Fruit fly (Drosophila melanogaster) whole organism, embryonic: ENCODE results near the gene CG3119.

Source experiments
- ATbp ChIP-seq: fragments of 200-800 bp; sonication (Bioruptor generic); optimal IDR thresholded peaks from 2 replicates; lab custom pipeline; 2017; ENCODE audit warnings: missing biosample characterization, mild to moderate bottlenecking, missing genetic modification characterization, missing genetic modification reagents
- B-H1 ChIP-seq: fragments of 200-800 bp; sonication (Bioruptor generic); IDR thresholded peaks from 3 replicates; pipeline ENCODE4 v1.3.6; 2022; ENCODE audit warnings: missing biosample characterization, missing genetic modification characterization
- CG1024 ChIP-seq: fragments of 200-800 bp; sonication (Bioruptor generic); IDR thresholded peaks from 2 replicates; pipeline ENCODE4 v1.3.6; 2022; ENCODE audit warnings: missing biosample characterization, missing genetic modification characterization
- CG1233 ChIP-seq: fragments of 200-800 bp; sonication (Bioruptor generic); optimal IDR thresholded peaks from 4 replicates; lab custom pipeline; 2018; ENCODE audit warnings: missing biosample characterization, mild to moderate bottlenecking, missing genetic modification characterization
- CG17612 ChIP-seq: fragments of 200-800 bp; sonication (Bioruptor generic); IDR thresholded peaks from 2 replicates; pipeline ENCODE4 v1.3.6; 2022; ENCODE audit warnings: missing biosample characterization, missing genetic modification characterization
- CG17829 ChIP-seq: fragments of 200-800 bp; optimal IDR thresholded peaks from 2 replicates; lab custom pipeline; 2019; ENCODE audit warnings: missing biosample characterization, mild to moderate bottlenecking, missing genetic modification characterization, moderate library complexity
- CG1832 ChIP-seq: fragments of 200-800 bp; sonication (Bioruptor generic); optimal IDR thresholded peaks from 2 replicates; lab custom pipeline; 2017; ENCODE audit warnings: missing biosample characterization, mild to moderate bottlenecking, missing genetic modification characterization, inconsistent platforms
- CG2712 ChIP-seq: fragments of 200-800 bp; optimal IDR thresholded peaks from 3 replicates; lab custom pipeline; 2019; ENCODE audit warnings: missing biosample characterization, mild to moderate bottlenecking, missing genetic modification characterization, moderate library complexity
- CG2889 ChIP-seq: fragments of 200-800 bp; sonication (Bioruptor generic); IDR thresholded peaks from 3 replicates; pipeline ENCODE4 v1.3.6; 2022; ENCODE audit warnings: missing biosample characterization, missing genetic modification characterization
- CG30020 ChIP-seq: fragments of 200-800 bp; optimal IDR thresholded peaks from 2 replicates; lab custom pipeline; 2019; ENCODE audit warnings: missing biosample characterization, mild to moderate bottlenecking, missing genetic modification characterization, moderate library complexity
- CG34376 ChIP-seq: fragments of 200-800 bp; sonication (Bioruptor generic); optimal IDR thresholded peaks from 2 replicates; lab custom pipeline; 2018; ENCODE audit warnings: missing biosample characterization, mild to moderate bottlenecking, missing genetic modification characterization
- CG4854 ChIP-seq: fragments of 200-800 bp; sonication (Bioruptor generic); optimal IDR thresholded peaks from 2 replicates; lab custom pipeline; 2016; ENCODE audit warnings: missing biosample characterization, missing genetic modification characterization, inconsistent platforms
- CG7357 ChIP-seq: fragments of 200-800 bp; sonication (Bioruptor generic); IDR thresholded peaks from 3 replicates; pipeline ENCODE4 v1.3.6; 2022; ENCODE audit warnings: missing biosample characterization, missing genetic modification characterization
- CG8089 ChIP-seq: fragments of 200-800 bp; sonication (Bioruptor generic); optimal IDR thresholded peaks from 3 replicates; lab custom pipeline; 2016; ENCODE audit warnings: missing biosample characterization, missing genetic modification characterization
- CG9876 ChIP-seq: fragments of 200-800 bp; sonication (Bioruptor generic); optimal IDR thresholded peaks from 2 replicates; lab custom pipeline; 2016; ENCODE audit warnings: missing biosample characterization, missing genetic modification characterization
- Dip2 ChIP-seq: fragments of 200-800 bp; sonication (Bioruptor generic); IDR thresholded peaks from 2 replicates; pipeline ENCODE4 v1.3.6; 2022; ENCODE audit warnings: missing biosample characterization, missing genetic modification characterization
- Ets65A ChIP-seq: fragments of 200-800 bp; sonication (Bioruptor generic); peaks from one replicate; lab custom pipeline; 2016; ENCODE audit warnings: missing biosample characterization, missing genetic modification characterization
- Fer1 ChIP-seq: fragments of 200-800 bp; sonication (Bioruptor generic); optimal IDR thresholded peaks from 2 replicates; lab custom pipeline; 2017; ENCODE audit warnings: missing biosample characterization, mild to moderate bottlenecking, missing genetic modification characterization
- Fer2 ChIP-seq: fragments of 200-800 bp; sonication (Bioruptor generic); optimal IDR thresholded peaks from 2 replicates; lab custom pipeline; 2018; ENCODE audit warnings: missing biosample characterization, mild to moderate bottlenecking, missing genetic modification characterization, moderate library complexity
- HmgD ChIP-seq: fragments of 200-800 bp; sonication (Bioruptor generic); optimal IDR thresholded peaks from 3 replicates; lab custom pipeline; 2016; ENCODE audit warnings: missing biosample characterization, missing genetic modification characterization
- Hr39 ChIP-seq: fragments of >200 bp; optimal IDR thresholded peaks from 2 replicates; lab custom pipeline; 2017
- MESR4 ChIP-seq: fragments of 200-800 bp; sonication (Bioruptor generic); optimal IDR thresholded peaks from 2 replicates; lab custom pipeline; 2018; ENCODE audit warnings: missing biosample characterization, mild to moderate bottlenecking, missing genetic modification characterization, moderate library complexity
- Mad ChIP-seq: fragments of 200-800 bp; sonication (Bioruptor generic); optimal IDR thresholded peaks from 2 replicates; lab custom pipeline; 2016; ENCODE audit warnings: missing biosample characterization, missing genetic modification characterization
- Optix ChIP-seq: fragments of 200-800 bp; sonication (Bioruptor generic); IDR thresholded peaks from 3 replicates; pipeline ENCODE4 v1.3.6; 2022; ENCODE audit warnings: missing biosample characterization, missing genetic modification characterization
- Rfx ChIP-seq: fragments of 200-800 bp; sonication (Bioruptor generic); IDR thresholded peaks from 2 replicates; pipeline ENCODE4 v1.3.6; 2022; ENCODE audit warnings: missing biosample characterization, missing genetic modification characterization
- Rx ChIP-seq: fragments of 200-800 bp; sonication (Bioruptor generic); IDR thresholded peaks from 2 replicates; pipeline ENCODE4 v1.3.6; 2022; ENCODE audit warnings: missing biosample characterization, missing genetic modification characterization
- Sox100B ChIP-seq: fragments of 200-800 bp; sonication (Bioruptor generic); optimal IDR thresholded peaks from 3 replicates; lab custom pipeline; 2018; ENCODE audit warnings: missing biosample characterization, mild to moderate bottlenecking, missing genetic modification characterization
- Sry-δ ChIP-seq: fragments of 200-800 bp; sonication (Bioruptor generic); optimal IDR thresholded peaks from 2 replicates; lab custom pipeline; 2016; ENCODE audit warnings: missing biosample characterization, missing genetic modification characterization
- Tbp ChIP-seq: fragments of >200 bp; optimal IDR thresholded peaks from 2 replicates; lab custom pipeline; 2018; ENCODE audit warnings: missing biosample characterization, missing genetic modification characterization
- az2 ChIP-seq: fragments of 200-800 bp; sonication (Bioruptor generic); optimal IDR thresholded peaks from 3 replicates; lab custom pipeline; 2016; ENCODE audit warnings: missing biosample characterization, missing genetic modification characterization
- bsh ChIP-seq, 2 experiments: fragments of 200-800 bp; sonication (Bioruptor generic); optimal IDR thresholded peaks; 2 replicates each; lab custom pipeline; 2017 to 2018; ENCODE audit warnings: mild to moderate bottlenecking in 2 of 2, missing biosample characterization in 2 of 2, missing genetic modification characterization in 2 of 2, moderate library complexity in 1 of 2
- chm ChIP-seq: fragments of 200-800 bp; sonication (Bioruptor generic); IDR thresholded peaks from 2 replicates; pipeline ENCODE4 v1.3.6; 2022; ENCODE audit warnings: missing biosample characterization, missing genetic modification characterization
- cwo ChIP-seq: fragments of 200-800 bp; sonication (Bioruptor generic); optimal IDR thresholded peaks from 3 replicates; lab custom pipeline; 2017; ENCODE audit warnings: missing biosample characterization, missing genetic modification characterization, mild to moderate bottlenecking, moderate library complexity, missing genetic modification reagents
- gsb ChIP-seq: fragments of 200-800 bp; sonication (Bioruptor generic); IDR thresholded peaks from 2 replicates; pipeline ENCODE4 v1.3.6; 2022; ENCODE audit warnings: missing biosample characterization, missing genetic modification characterization
- gsb-n ChIP-seq: fragments of 200-800 bp; sonication (Bioruptor generic); optimal IDR thresholded peaks from 3 replicates; lab custom pipeline; 2018; ENCODE audit warnings: missing biosample characterization, mild to moderate bottlenecking, missing genetic modification characterization
- jumu ChIP-seq: fragments of 200-800 bp; sonication (Bioruptor generic); optimal IDR thresholded peaks from 3 replicates; lab custom pipeline; 2016; ENCODE audit warnings: missing biosample characterization, missing genetic modification characterization
- nerfin-1 ChIP-seq: fragments of 200-800 bp; sonication (Bioruptor generic); optimal IDR thresholded peaks from 3 replicates; lab custom pipeline; 2019; ENCODE audit warnings: missing biosample characterization, mild to moderate bottlenecking, missing genetic modification characterization, moderate library complexity
- nmo ChIP-seq: fragments of 200-800 bp; sonication (Bioruptor generic); optimal IDR thresholded peaks from 2 replicates; lab custom pipeline; 2018; ENCODE audit warnings: missing biosample characterization, mild to moderate bottlenecking, missing genetic modification characterization, moderate library complexity
- org-1 ChIP-seq: fragments of 200-800 bp; sonication (Bioruptor generic); optimal IDR thresholded peaks from 2 replicates; lab custom pipeline; 2017; ENCODE audit warnings: missing biosample characterization, missing genetic modification characterization
- p53 ChIP-seq: fragments of 200-800 bp; sonication (Bioruptor generic); optimal IDR thresholded peaks from 2 replicates; lab custom pipeline; 2016; ENCODE audit warnings: missing biosample characterization, missing genetic modification characterization
- pan ChIP-seq, 4 experiments: fragments of >200 bp in 3 of 4; fragments of 200-800 bp in 1 of 4; sonication (Bioruptor generic) in 1 of 4; optimal IDR thresholded peaks in 3 of 4; IDR thresholded peaks in 1 of 4; 2 replicates each; pipeline versions ENCODE4 v1.3.6 to Lab custom; 2017 to 2022; ENCODE audit warnings: missing biosample characterization in 2 of 4, missing genetic modification characterization in 2 of 4, mixed read lengths in 1 of 4
- pita ChIP-seq: fragments of 200-800 bp; sonication (Bioruptor generic); optimal IDR thresholded peaks from 2 replicates; lab custom pipeline; 2017; ENCODE audit warnings: missing biosample characterization, mild to moderate bottlenecking, missing genetic modification characterization
- prd ChIP-seq, 3 experiments: fragments of >200 bp in 2 of 3; fragments of 200-800 bp in 1 of 3; sonication (Bioruptor generic) in 1 of 3; optimal IDR thresholded peaks in 2 of 3; IDR thresholded peaks in 1 of 3; 2 replicates in 2 of 3; 3 replicates in 1 of 3; pipeline versions ENCODE4 v1.3.6 to Lab custom; 2017 to 2022; ENCODE audit warnings: missing biosample characterization in 1 of 3, missing genetic modification characterization in 1 of 3
- rib ChIP-seq: fragments of 200-800 bp; sonication (Bioruptor generic); IDR thresholded peaks from 2 replicates; pipeline ENCODE4 v1.3.6; 2022; ENCODE audit warnings: missing biosample characterization, missing genetic modification characterization
- sima ChIP-seq: fragments of 200-800 bp; sonication (Bioruptor generic); optimal IDR thresholded peaks from 2 replicates; lab custom pipeline; 2016; ENCODE audit warnings: missing biosample characterization, missing genetic modification characterization
- so ChIP-seq: fragments of 200-800 bp; sonication (Bioruptor generic); IDR thresholded peaks from 3 replicates; pipeline ENCODE4 v1.3.6; 2022; ENCODE audit warnings: missing biosample characterization, missing genetic modification characterization
- stc ChIP-seq: fragments of 200-800 bp; sonication (Bioruptor generic); IDR thresholded peaks from 2 replicates; pipeline ENCODE4 v1.3.6; 2022; ENCODE audit warnings: missing biosample characterization, missing genetic modification characterization
- sug ChIP-seq: fragments of 200-800 bp; optimal IDR thresholded peaks from 2 replicates; lab custom pipeline; 2019; ENCODE audit warnings: missing biosample characterization, mild to moderate bottlenecking, missing genetic modification characterization, moderate library complexity
- tup ChIP-seq: fragments of 200-800 bp; sonication (Bioruptor generic); optimal IDR thresholded peaks from 2 replicates; lab custom pipeline; 2016; ENCODE audit warnings: missing biosample characterization, mild to moderate bottlenecking, missing genetic modification characterization, moderate library complexity
- unc-4 ChIP-seq: fragments of 200-800 bp; sonication (Bioruptor generic); IDR thresholded peaks from 2 replicates; pipeline ENCODE4 v1.3.6; 2022; ENCODE audit warnings: missing biosample characterization, missing genetic modification characterization; ENCODE audit not compliant: partially characterized antibody
- vvl ChIP-seq: fragments of 200-800 bp; sonication (Bioruptor generic); IDR thresholded peaks from 2 replicates; pipeline ENCODE4 v1.3.6; 2022; ENCODE audit warnings: missing biosample characterization, missing genetic modification characterization

CG3119 gene

DNA sequence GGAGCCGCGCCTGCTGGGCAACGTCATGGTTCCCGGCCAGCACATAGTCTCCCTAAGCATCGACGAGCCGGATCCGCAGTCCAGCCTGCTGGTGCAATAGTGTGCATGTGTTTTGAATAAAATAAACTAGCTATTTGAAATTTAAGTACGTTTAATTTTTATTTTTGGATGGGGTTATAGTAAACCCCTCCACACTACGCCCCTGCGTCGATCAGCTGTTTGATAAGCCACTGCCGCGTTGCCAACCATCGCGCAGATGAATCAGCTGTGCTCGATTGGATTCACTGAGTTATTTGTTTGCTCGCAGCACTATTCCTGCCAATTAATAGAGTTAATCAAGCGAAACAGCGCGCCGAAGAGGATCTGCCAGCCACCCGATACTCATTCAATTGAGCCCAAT lies 41.2 kb upstream of the CG3119 start, which contains the start of gene RabGGTb (continued):
- TF ChIP-seq CG2889 (GFP tag; lab: Robert Waterston, UW): peak; percentile 42; the same call in 1 of the 3 replicates
- peak; percentile 50 for TF ChIP-seq CG2712 (tag; lab: Kevin White, UChicago)
- peak; percentile 17 for TF ChIP-seq ATbp
- peak; percentile 27 for TF ChIP-seq cwo
- peak; percentile 6 for TF ChIP-seq CG8089 (GFP tag; lab: Kevin White, UChicago)
- no peak for TF ChIP-seq Hr39 (lab: Kevin White, UChicago)
- TF ChIP-seq jumu (GFP tag; lab: Kevin White, UChicago): peak; percentile 6
- TF ChIP-seq pan (optimal IDR thresholded peaks at IDR 0.05; lab: Kevin White, UChicago): no peak
- peak in 1 of 2 experiments; percentile 82 for TF ChIP-seq pan (GFP tag; optimal IDR thresholded peaks at IDR 0.05 in 1 of 2, IDR thresholded peaks at IDR 0.05 in 1 of 2)
- peak; percentile 77 for TF ChIP-seq Ets65A
- TF ChIP-seq sug (tag; lab: Kevin White, UChicago): peak; percentile 31
- peak; percentile 41 for TF ChIP-seq az2
- peak; percentile 87 for TF ChIP-seq chm (GFP tag; lab: Robert Waterston, UW)
- TF ChIP-seq tup (GFP tag; lab: Kevin White, UChicago): peak; percentile 50
- no peak for TF ChIP-seq Sox100B
- peak; percentile 92 for TF ChIP-seq Rfx (GFP tag; lab: Robert Waterston, UW)
- TF ChIP-seq pita (GFP tag; lab: Kevin White, UChicago): no peak
- TF ChIP-seq org-1: peak; percentile 26
- TF ChIP-seq stc (GFP tag; lab: Robert Waterston, UW): peak; percentile 63
- TF ChIP-seq HmgD: no peak
- no peak for TF ChIP-seq Fer2 (tag; lab: Kevin White, UChicago)
- TF ChIP-seq CG1832: no peak
- TF ChIP-seq Optix (GFP tag; lab: Robert Waterston, UW): peak; percentile 59; the same call in 1 of the 3 replicates
- TF ChIP-seq prd (optimal IDR thresholded peaks at IDR 0.05; lab: Kevin White, UChicago): no peak
- peak; percentile 79 for TF ChIP-seq prd (GFP tag; IDR thresholded peaks at IDR 0.05; lab: Robert Waterston, UW)
- TF ChIP-seq vvl (GFP tag; lab: Robert Waterston, UW): peak; percentile 82
- no peak for TF ChIP-seq CG17612 (GFP tag; lab: Robert Waterston, UW)
- TF ChIP-seq Sry-δ (GFP tag; lab: Kevin White, UChicago): peak; percentile 4
- TF ChIP-seq unc-4 (GFP tag; lab: Robert Waterston, UW): peak; percentile 48
- TF ChIP-seq CG1024: peak; percentile 47; the same call in 1 of the 2 replicates
- TF ChIP-seq CG9876 (GFP tag; lab: Kevin White, UChicago): no peak
- 0 out of 2 replicates have a peak, but pooled peaks have one; percentile 54 for TF ChIP-seq rib (GFP tag; lab: Robert Waterston, UW)
- TF ChIP-seq Tbp (GFP tag; lab: Kevin White, UChicago): no peak
- peak; percentile 69 for TF ChIP-seq Rx
- TF ChIP-seq Fer1 (GFP tag; lab: Kevin White, UChicago): peak; percentile 71
- TF ChIP-seq CG17829 (tag; lab: Kevin White, UChicago): peak; percentile 57
- peak; percentile 24 for TF ChIP-seq Mad (GFP tag; lab: Kevin White, UChicago)
- TF ChIP-seq Dip2 (GFP tag; lab: Robert Waterston, UW): no peak
- peak; percentile 7 for TF ChIP-seq p53
- peak; percentile 30 for TF ChIP-seq nmo (GFP tag; lab: Kevin White, UChicago)
- peak; percentile 95 for TF ChIP-seq CG4854 (GFP tag; lab: Kevin White, UChicago)
- TF ChIP-seq gsb (GFP tag; lab: Robert Waterston, UW): peak; percentile 34
- TF ChIP-seq CG34376 (GFP tag; lab: Kevin White, UChicago): peak; percentile 46
- TF ChIP-seq nerfin-1 (tag; lab: Kevin White, UChicago): no peak
- TF ChIP-seq bsh (GFP tag; optimal IDR thresholded peaks at IDR 0.05; lab: Kevin White, UChicago): peak in 1 of 2 experiments; percentile 36
- peak; percentile 77; the same call in 2 of the 3 replicates for TF ChIP-seq so (GFP tag; lab: Robert Waterston, UW)
- peak; percentile 63 for TF ChIP-seq MESR4
- no peak for TF ChIP-seq sima
- peak; percentile 64 for TF ChIP-seq B-H1 (GFP tag; lab: Robert Waterston, UW)
- no peak for TF ChIP-seq CG30020
- TF ChIP-seq CG7357: no peak
- TF ChIP-seq CG1233 (GFP tag; lab: Kevin White, UChicago): no peak
- TF ChIP-seq gsb-n (tag; lab: Kevin White, UChicago): peak; percentile 52
